Worm (Caenorhabditis elegans) whole organism, late embryonic: Measurements from ENCODE around the gene sre-53.
"Not testable (repeated sequence)": the region's sequence is repeated elsewhere in the genome, so short reads cannot be mapped to it uniquely, and the experiment has no call there.

Experiments used
- C08G9.2 ChIP-seq: sonication (generic microtip); optimal IDR thresholded peaks from 2 replicates; lab custom pipeline; 2016; ENCODE audit warnings: mild to moderate bottlenecking, missing genetic modification characterization, moderate library complexity, missing compliant biosample characterization
- C38D4.7 ChIP-seq: fragments of 200-800 bp; sonication (Bioruptor generic); optimal IDR thresholded peaks from 2 replicates; lab custom pipeline; 2018; ENCODE audit warnings: mild to moderate bottlenecking, missing genetic modification characterization, moderate library complexity, missing compliant biosample characterization
- K09A11.1 ChIP-seq: sonication (generic microtip); optimal IDR thresholded peaks from 2 replicates; lab custom pipeline; 2017; ENCODE audit warnings: antibody characterized with exemption, mild to moderate bottlenecking, missing genetic modification characterization, missing compliant biosample characterization; ENCODE audit not compliant: insufficient read depth
- ahr-1 ChIP-seq: sonication (generic microtip); optimal IDR thresholded peaks from 2 replicates; lab custom pipeline; 2016; ENCODE audit warnings: missing genetic modification characterization, missing compliant biosample characterization
- ama-1 ChIP-seq: fragments of 150-350 bp; optimal IDR thresholded peaks from 2 replicates; lab custom pipeline; 2014
- ceh-14 ChIP-seq: sonication (generic microtip); optimal IDR thresholded peaks from 2 replicates; lab custom pipeline; 2016; ENCODE audit warnings: missing genotype, missing genetic modification characterization, missing compliant biosample characterization
- ceh-2 ChIP-seq: sonication (generic microtip); optimal IDR thresholded peaks from 2 replicates; lab custom pipeline; 2016; ENCODE audit warnings: missing genotype, missing genetic modification characterization, missing compliant biosample characterization
- ceh-24 ChIP-seq: sonication (generic microtip); optimal IDR thresholded peaks from 2 replicates; lab custom pipeline; 2016; ENCODE audit warnings: mild to moderate bottlenecking, missing genetic modification characterization, missing compliant biosample characterization
- ceh-30 ChIP-seq: fragments of 150-350 bp; optimal IDR thresholded peaks from 2 replicates; lab custom pipeline; 2014; ENCODE audit warnings: missing biosample characterization, missing genetic modification characterization
- ceh-45 ChIP-seq: fragments of 200-800 bp; sonication (Bioruptor generic); IDR thresholded peaks from 2 replicates; pipeline ENCODE4 v1.3.6; 2022; ENCODE audit warnings: missing genetic modification reagents, missing genetic modification characterization, missing compliant biosample characterization
- ceh-9 ChIP-seq: sonication (generic microtip); optimal IDR thresholded peaks from 2 replicates; lab custom pipeline; 2016; ENCODE audit warnings: mild to moderate bottlenecking, missing genetic modification characterization, inconsistent platforms, missing compliant biosample characterization
- dve-1 ChIP-seq: sonication (generic microtip); optimal IDR thresholded peaks from 2 replicates; lab custom pipeline; 2017; ENCODE audit warnings: antibody characterized with exemption, mild to moderate bottlenecking, missing genetic modification characterization, missing compliant biosample characterization
- ets-4 ChIP-seq: sonication (generic microtip); optimal IDR thresholded peaks from 2 replicates; lab custom pipeline; 2016; ENCODE audit warnings: missing genetic modification characterization, missing compliant biosample characterization
- fkh-10 ChIP-seq: fragments of 150-350 bp; optimal IDR thresholded peaks from 2 replicates; lab custom pipeline; 2014; ENCODE audit warnings: missing biosample characterization, missing genetic modification reagents, missing genetic modification characterization
- fkh-6 ChIP-seq: sonication (generic microtip); optimal IDR thresholded peaks from 2 replicates; lab custom pipeline; 2016; ENCODE audit warnings: missing genetic modification characterization, missing compliant biosample characterization
- hlh-15 ChIP-seq: sonication (generic microtip); optimal IDR thresholded peaks from 2 replicates; lab custom pipeline; 2016; ENCODE audit warnings: missing genetic modification characterization, missing compliant biosample characterization
- hlh-30 ChIP-seq: sonication (generic microtip); optimal IDR thresholded peaks from 2 replicates; lab custom pipeline; 2017; ENCODE audit warnings: antibody characterized with exemption, missing genetic modification characterization, missing compliant biosample characterization; ENCODE audit not compliant: insufficient read depth
- hlh-6 ChIP-seq: sonication (generic microtip); optimal IDR thresholded peaks from 2 replicates; lab custom pipeline; 2016; ENCODE audit warnings: missing genotype, missing genetic modification characterization, missing compliant biosample characterization
- hlh-8 ChIP-seq: sonication (generic microtip); optimal IDR thresholded peaks from 2 replicates; lab custom pipeline; 2016; ENCODE audit warnings: missing genotype, missing genetic modification characterization, missing compliant biosample characterization
- lin-11 ChIP-seq: fragments of 200-800 bp; sonication (Bioruptor generic); optimal IDR thresholded peaks from 2 replicates; lab custom pipeline; 2018; ENCODE audit warnings: mild to moderate bottlenecking, missing genetic modification characterization, missing compliant biosample characterization
- madf-2 ChIP-seq: sonication (generic microtip); optimal IDR thresholded peaks from 2 replicates; lab custom pipeline; 2017; ENCODE audit warnings: missing genetic modification characterization, missing compliant biosample characterization
- mec-3 ChIP-seq: sonication (generic microtip); optimal IDR thresholded peaks from 2 replicates; lab custom pipeline; 2016; ENCODE audit warnings: borderline replicate concordance, missing genetic modification characterization, missing compliant biosample characterization
- pag-3 ChIP-seq: sonication (generic microtip); optimal IDR thresholded peaks from 2 replicates; lab custom pipeline; 2016; ENCODE audit warnings: missing compliant biosample characterization, missing genetic modification characterization, borderline replicate concordance
- pax-1 ChIP-seq: fragments of 150-350 bp; optimal IDR thresholded peaks from 2 replicates; lab custom pipeline; 2014; ENCODE audit warnings: missing biosample characterization, missing genetic modification characterization
- pros-1 ChIP-seq: fragments of 150-350 bp; optimal IDR thresholded peaks from 2 replicates; lab custom pipeline; 2014; ENCODE audit warnings: missing biosample characterization, missing genetic modification reagents, missing genetic modification characterization
- sdc-2 ChIP-seq: sonication (generic microtip); optimal IDR thresholded peaks from 2 replicates; lab custom pipeline; 2016; ENCODE audit warnings: missing genotype, missing genetic modification characterization, missing compliant biosample characterization
- sox-2 ChIP-seq: fragments of 200-800 bp; sonication (Bioruptor generic); IDR thresholded peaks from 2 replicates; pipeline ENCODE4 v1.3.6; 2022; ENCODE audit warnings: missing genetic modification reagents, missing genetic modification characterization, missing compliant biosample characterization
- syd-9 ChIP-seq: sonication (generic microtip); optimal IDR thresholded peaks from 2 replicates; lab custom pipeline; 2016; ENCODE audit warnings: mild to moderate bottlenecking, missing genetic modification characterization, moderate library complexity, missing compliant biosample characterization
- tbx-2 ChIP-seq: sonication (generic microtip); optimal IDR thresholded peaks from 2 replicates; lab custom pipeline; 2016; ENCODE audit warnings: missing genetic modification characterization, missing compliant biosample characterization
- tbx-7 ChIP-seq: sonication (generic microtip); optimal IDR thresholded peaks from 2 replicates; lab custom pipeline; 2016; ENCODE audit warnings: missing genotype, missing genetic modification characterization, missing compliant biosample characterization
- ttx-3 ChIP-seq: sonication (generic microtip); optimal IDR thresholded peaks from 2 replicates; lab custom pipeline; 2016; ENCODE audit warnings: missing genetic modification reagents, missing genetic modification characterization, missing compliant biosample characterization
- unc-42 ChIP-seq: sonication (generic microtip); optimal IDR thresholded peaks from 2 replicates; lab custom pipeline; 2016; ENCODE audit warnings: missing genotype, missing genetic modification characterization, missing compliant biosample characterization
- unc-55 ChIP-seq: sonication (generic microtip); optimal IDR thresholded peaks from 2 replicates; lab custom pipeline; 2017; ENCODE audit warnings: missing biosample characterization, missing genetic modification reagents, missing genetic modification characterization
- unc-86 ChIP-seq: sonication (generic microtip); optimal IDR thresholded peaks from 2 replicates; lab custom pipeline; 2016; ENCODE audit warnings: missing genetic modification characterization, missing compliant biosample characterization
- zip-5 ChIP-seq: sonication (generic microtip); optimal IDR thresholded peaks from 2 replicates; lab custom pipeline; 2016; ENCODE audit warnings: missing genetic modification characterization, missing compliant biosample characterization

sre-53 gene

ce11 chrII:12332624-12333023 lies 9.4 kb upstream of the sre-53 start, which contains the start of gene sre-54:
sre-54 (plus strand) TSS chrII:12332924.
- TF ChIP-seq hlh-8 (tag; lab: Kevin White, UChicago) (no peak), fkh-10 (GFP tag; lab: Kevin White, UChicago) (no peak), unc-42 (tag; lab: Kevin White, UChicago) (no peak), syd-9 (no peak), hlh-15 (no peak), ets-4 (no peak), ceh-2 (tag; lab: Kevin White, UChicago) (no peak), ama-1 (lab: Kevin White, UChicago) (no peak), dve-1 (no peak), sdc-2 (no peak), hlh-6 (no peak), tbx-7 (no peak), sox-2 (no peak), fkh-6 (no peak), C08G9.2 (tag; lab: Kevin White, UChicago) (no peak), ahr-1 (no peak), hlh-30 (tag; lab: Kevin White, UChicago) (no peak), ceh-24 (tag; lab: Kevin White, UChicago) (no peak), pax-1 (no peak), ceh-30 (no peak)

- no peak for TF ChIP-seq unc-42 (tag; lab: Kevin White, UChicago)
- TF ChIP-seq ceh-30: no peak
- no peak for TF ChIP-seq zip-5 (tag; lab: Kevin White, UChicago)
- no peak for TF ChIP-seq sox-2
- no peak for TF ChIP-seq pros-1 (tag; lab: Kevin White, UChicago)
These were observed 5.8 kb upstream of the sre-53 start, which contains the start of gene sre-55 for ce11 chrII:12328994-12329393. sre-55 (plus strand) TSS chrII:12329294.

- TF ChIP-seq fkh-6: no peak
These were observed 954 bp upstream of the sre-53 start, which contains the start of gene sre-56 for ce11 chrII:12324159-12324558. sre-56 (plus strand) TSS chrII:12324459.

ce11 chrII:12318541-12318940 lies 4.7 kb downstream of the sre-53 start, which contains the start of gene sre-49:
sre-49 (plus strand) TSS chrII:12318841.
- TF ChIP-seq madf-2, mec-3, pag-3 (tag; lab: Kevin White, UChicago): not testable (repeated sequence)
- TF ChIP-seq, all 69 proteins: peak for 0; not testable (repeated sequence) for 69

ce11 chrII:12311560-12311959 lies 11.6 kb downstream of the sre-53 start, which contains the start of gene sre-51:
sre-51 (plus strand) TSS chrII:12311860.
- TF ChIP-seq unc-55 (GFP tag; lab: Kevin White, UChicago) (no peak), hlh-8 (tag; lab: Kevin White, UChicago) (no peak), C38D4.7 (GFP tag; lab: Kevin White, UChicago) (no peak), tbx-2 (tag; lab: Kevin White, UChicago) (no peak), sdc-2 (no peak), ceh-14 (tag; lab: Kevin White, UChicago) (no peak), unc-86 (tag; lab: Kevin White, UChicago) (no peak), ceh-2 (tag; lab: Kevin White, UChicago) (no peak), K09A11.1 (no peak), ttx-3 (tag; lab: Kevin White, UChicago) (no peak), ceh-45 (GFP tag; lab: Robert Waterston, UW) (no peak), lin-11 (tag; lab: Kevin White, UChicago) (no peak), hlh-15 (no peak), ceh-9 (no peak)
- TF ChIP-seq, all 69 proteins: peak for 0
